Worm (Caenorhabditis elegans): Measurements from ENCODE around the gene W05B2.2.

The W05B2.2 gene

DNA sequence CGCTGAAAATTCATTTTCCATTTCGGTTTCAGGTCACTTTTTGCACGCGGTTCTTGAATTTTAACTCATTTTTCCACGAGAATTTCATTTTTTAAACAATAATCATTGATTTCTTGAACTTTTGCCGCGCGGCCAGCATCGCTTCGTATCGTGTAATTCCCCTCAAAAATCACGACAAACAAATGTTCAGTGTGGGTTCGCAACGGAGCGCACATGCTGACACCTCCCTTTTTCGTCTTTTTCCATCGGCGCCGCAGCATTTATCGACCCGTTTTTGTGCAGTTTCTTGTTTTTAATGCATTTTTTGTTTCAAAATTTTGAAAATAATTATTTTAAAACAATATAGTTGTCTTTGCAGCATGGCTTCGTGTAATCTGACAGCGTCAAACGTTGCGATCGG is 36.1 kb downstream of the W05B2.2 start, which contains the start of gene M142.5:
Gene M142.5 (plus strand): TSS at position 352 of the 400 bp plus-strand sequence.
- no peak for TF ChIP-seq ceh-90 (tag; optimal IDR thresholded peaks at IDR 0.05)
- peak; percentile 40 to 66 for TF ChIP-seq lin-35 (GFP tag; optimal IDR thresholded peaks at IDR 0.05)
- peak in 1 of 2 experiments; percentile 23 for TF ChIP-seq mdl-1 (tag; optimal IDR thresholded peaks at IDR 0.05)
- no peak for TF ChIP-seq unc-130 (tag; optimal IDR thresholded peaks at IDR 0.05)
- TF ChIP-seq pag-3 (tag; optimal IDR thresholded peaks at IDR 0.05; ENCODE audit: borderline replicate concordance, insufficient read depth): no peak
- no peak for TF ChIP-seq nhr-71 (tag; optimal IDR thresholded peaks at IDR 0.05)
- TF ChIP-seq fkh-8 (tag; optimal IDR thresholded peaks at IDR 0.05): no peak
- no peak for TF ChIP-seq C04F5.9 (tag; optimal IDR thresholded peaks at IDR 0.05)
- TF ChIP-seq elt-2 (tag; optimal IDR thresholded peaks at IDR 0.05): no peak
- TF ChIP-seq ceh-88 (GFP tag; IDR thresholded peaks at IDR 0.05): no peak
- TF ChIP-seq C16A3.4 (tag; optimal IDR thresholded peaks at IDR 0.05): peak; percentile 21
- no peak for TF ChIP-seq ets-5 (GFP tag; IDR thresholded peaks at IDR 0.05)
- TF ChIP-seq mep-1 (tag; optimal IDR thresholded peaks at IDR 0.05): peak; percentile 30
- TF ChIP-seq lin-13 (GFP tag; optimal IDR thresholded peaks at IDR 0.05): no peak
- TF ChIP-seq blmp-1 (tag; optimal IDR thresholded peaks at IDR 0.05): peak; percentile 43
- no peak for TF ChIP-seq hlh-17 (GFP tag; optimal IDR thresholded peaks at IDR 0.05; ENCODE audit: borderline replicate concordance)
- peak; percentile 8 for TF ChIP-seq lin-15B (tag; optimal IDR thresholded peaks at IDR 0.05)
- no peak for TF ChIP-seq ztf-11 (tag; optimal IDR thresholded peaks at IDR 0.05)
- no peak for TF ChIP-seq dsc-1 (tag; optimal IDR thresholded peaks at IDR 0.05)
- no peak for TF ChIP-seq xbp-1 (tag; optimal IDR thresholded peaks at IDR 0.05)
- TF ChIP-seq swsn-7 (tag; optimal IDR thresholded peaks at IDR 0.05): no peak
- TF ChIP-seq zag-1 (tag; optimal IDR thresholded peaks at IDR 0.05): no peak
- peak in 1 of 2 experiments; percentile 43 for TF ChIP-seq lsy-2 (tag; optimal IDR thresholded peaks at IDR 0.05)
- TF ChIP-seq dpl-1 (GFP tag; optimal IDR thresholded peaks at IDR 0.05): peak; percentile 8 to 58 (median 22)
- TF ChIP-seq egl-27 (tag; optimal IDR thresholded peaks at IDR 0.05): no peak
- no peak for TF ChIP-seq nhr-90 (tag; optimal IDR thresholded peaks at IDR 0.05; ENCODE audit: poor library complexity)
- no peak for TF ChIP-seq C34B4.2 (tag; optimal IDR thresholded peaks at IDR 0.05)
- no peak for TF ChIP-seq pqm-1 (tag; optimal IDR thresholded peaks at IDR 0.05)
- TF ChIP-seq F16B12.6 (tag; optimal IDR thresholded peaks at IDR 0.05): peak; percentile 28
- peak in 1 of 3 experiments; percentile 4 for TF ChIP-seq ceh-82 (tag; optimal IDR thresholded peaks at IDR 0.05)
- TF ChIP-seq efl-1 (optimal IDR thresholded peaks at IDR 0.05): peak; percentile 41 to 43
- TF ChIP-seq efl-1 (GFP tag; optimal IDR thresholded peaks at IDR 0.05 in 1 of 2): peak; percentile 49 to 80
- no peak for TF ChIP-seq elt-3 (tag; optimal IDR thresholded peaks at IDR 0.05)
- TF ChIP-seq ceh-63 (GFP tag; optimal IDR thresholded peaks at IDR 0.05): no peak

- TF ChIP-seq C16A3.4 (tag; optimal IDR thresholded peaks at IDR 0.05) (no peak), nhr-77 (tag; optimal IDR thresholded peaks at IDR 0.05) (no peak), aly-2 (tag; optimal IDR thresholded peaks at IDR 0.05) (no peak), ztf-11 (tag; optimal IDR thresholded peaks at IDR 0.05) (no peak), ces-1 (GFP tag; optimal IDR thresholded peaks at IDR 0.05) (no peak), nhr-71 (tag; optimal IDR thresholded peaks at IDR 0.05) (no peak), sox-4 (tag; optimal IDR thresholded peaks at IDR 0.05) (no peak), ama-1 (optimal IDR thresholded peaks at IDR 0.05) (no peak), lin-35 (GFP tag; optimal IDR thresholded peaks at IDR 0.05) (no peak), nhr-84 (tag; optimal IDR thresholded peaks at IDR 0.05) (no peak), nhr-12 (tag; optimal IDR thresholded peaks at IDR 0.05) (no peak), dsc-1 (tag; optimal IDR thresholded peaks at IDR 0.05) (no peak), lin-15B (tag; optimal IDR thresholded peaks at IDR 0.05) (no peak), vab-15 (tag; optimal IDR thresholded peaks at IDR 0.05) (no peak), pqm-1 (tag; optimal IDR thresholded peaks at IDR 0.05) (no peak), nhr-20 (tag; optimal IDR thresholded peaks at IDR 0.05) (no peak), unc-98 (GFP tag; IDR thresholded peaks at IDR 0.05) (no peak)
These were observed 43.4 kb downstream of the W05B2.2 start for ce11 chrIII:10923539-10923938.
